Fruit fly (Drosophila melanogaster) whole organism, embryonic: ENCODE results near the gene CG43051.
A peak's percentile ranks its signal among the peaks of the same experiment; 100 is the strongest.

Source experiments
- Awh ChIP-seq: fragments of 200-800 bp; sonication (Bioruptor generic); IDR thresholded peaks from 2 replicates; pipeline ENCODE4, ENCODE4 v1.3.6; 2022; ENCODE audit warnings: missing biosample characterization, missing genetic modification characterization
- Bdp1 ChIP-seq: fragments of 200-800 bp; sonication (Bioruptor generic); optimal IDR thresholded peaks from 3 replicates; lab custom pipeline; 2016; ENCODE audit warnings: missing biosample characterization, missing genetic modification characterization
- Blimp-1 ChIP-seq: fragments of 200-800 bp; sonication (Bioruptor generic); optimal IDR thresholded peaks from 3 replicates; lab custom pipeline; 2018; ENCODE audit warnings: missing biosample characterization, missing genetic modification characterization, mild to moderate bottlenecking, moderate library complexity, missing genetic modification reagents
- C15 ChIP-seq: fragments of 200-800 bp; sonication (Bioruptor generic); IDR thresholded peaks from 3 replicates; pipeline ENCODE4 v1.3.6; 2022; ENCODE audit warnings: missing biosample characterization, missing genetic modification characterization
- CG12071 ChIP-seq: fragments of 200-800 bp; sonication (Bioruptor generic); optimal IDR thresholded peaks from 3 replicates; lab custom pipeline; 2018; ENCODE audit warnings: missing biosample characterization, mild to moderate bottlenecking, missing genetic modification characterization
- CG14014 ChIP-seq: fragments of 200-800 bp; sonication (Bioruptor generic); IDR thresholded peaks from 2 replicates; pipeline ENCODE4 v1.3.6; 2022; ENCODE audit warnings: missing biosample characterization, missing genetic modification characterization
- CG14050 ChIP-seq: fragments of 200-800 bp; sonication (Bioruptor generic); IDR thresholded peaks from 3 replicates; pipeline ENCODE4 v1.3.6; 2022; ENCODE audit warnings: missing biosample characterization, missing genetic modification characterization
- CG14710 ChIP-seq: fragments of 200-800 bp; sonication (Bioruptor generic); optimal IDR thresholded peaks from 3 replicates; lab custom pipeline; 2019; ENCODE audit warnings: missing biosample characterization, mild to moderate bottlenecking, missing genetic modification characterization, moderate library complexity
- CG1647 ChIP-seq: fragments of 200-800 bp; sonication (Bioruptor generic); optimal IDR thresholded peaks from 3 replicates; lab custom pipeline; 2016; ENCODE audit warnings: missing biosample characterization, missing genetic modification characterization
- CG16779 ChIP-seq: fragments of 200-800 bp; sonication (Bioruptor generic); IDR thresholded peaks from 2 replicates; pipeline ENCODE4 v1.3.6; 2022; ENCODE audit warnings: missing biosample characterization, missing genetic modification characterization
- CG17361 ChIP-seq: fragments of 200-800 bp; sonication (Bioruptor generic); IDR thresholded peaks from 3 replicates; pipeline ENCODE4 v1.3.6; 2022; ENCODE audit warnings: missing biosample characterization, missing genetic modification characterization
- CG17612 ChIP-seq: fragments of 200-800 bp; sonication (Bioruptor generic); IDR thresholded peaks from 2 replicates; pipeline ENCODE4 v1.3.6; 2022; ENCODE audit warnings: missing biosample characterization, missing genetic modification characterization
- CG17802 ChIP-seq: fragments of 200-800 bp; sonication (Bioruptor generic); optimal IDR thresholded peaks from 2 replicates; lab custom pipeline; 2018; ENCODE audit warnings: missing biosample characterization, mild to moderate bottlenecking, missing genetic modification characterization, moderate library complexity
- CG2712 ChIP-seq: fragments of 200-800 bp; optimal IDR thresholded peaks from 3 replicates; lab custom pipeline; 2019; ENCODE audit warnings: missing biosample characterization, mild to moderate bottlenecking, missing genetic modification characterization, moderate library complexity
- CG30431 ChIP-seq: fragments of 200-800 bp; sonication (Bioruptor generic); optimal IDR thresholded peaks from 2 replicates; lab custom pipeline; 2017; ENCODE audit warnings: missing biosample characterization, missing genetic modification characterization
- CG31441 ChIP-seq: fragments of 200-800 bp; sonication (Bioruptor generic); IDR thresholded peaks from 2 replicates; pipeline ENCODE4 v1.3.6; 2022; ENCODE audit warnings: missing biosample characterization, missing genetic modification characterization
- CG34376 ChIP-seq: fragments of 200-800 bp; sonication (Bioruptor generic); optimal IDR thresholded peaks from 2 replicates; lab custom pipeline; 2018; ENCODE audit warnings: missing biosample characterization, mild to moderate bottlenecking, missing genetic modification characterization
- CG4707 ChIP-seq: fragments of 200-800 bp; sonication (Bioruptor generic); optimal IDR thresholded peaks from 2 replicates; lab custom pipeline; 2018; ENCODE audit warnings: missing biosample characterization, mild to moderate bottlenecking, missing genetic modification characterization, moderate library complexity
- CG9727 ChIP-seq: fragments of 200-800 bp; sonication (Bioruptor generic); optimal IDR thresholded peaks from 3 replicates; lab custom pipeline; 2017; ENCODE audit warnings: missing biosample characterization, mild to moderate bottlenecking, missing genetic modification characterization
- CoRest ChIP-seq: fragments of 200-800 bp; sonication (Bioruptor generic); optimal IDR thresholded peaks from 3 replicates; lab custom pipeline; 2018; ENCODE audit warnings: missing biosample characterization, mild to moderate bottlenecking, missing genetic modification characterization, moderate library complexity
- D ChIP-seq, 2 experiments: fragments of 200-800 bp in 1 of 2; fragments of >200 bp in 1 of 2; sonication (Bioruptor generic) in 1 of 2; optimal IDR thresholded peaks; 2 replicates in 1 of 2; 3 replicates in 1 of 2; lab custom pipeline; 2017; ENCODE audit warnings: mild to moderate bottlenecking in 1 of 2, missing biosample characterization in 1 of 2, missing genetic modification characterization in 1 of 2, missing genetic modification reagents in 1 of 2
- Dfd ChIP-seq, 2 experiments: fragments of >200 bp; optimal IDR thresholded peaks; 2 replicates each; lab custom pipeline; 2017; ENCODE audit warnings: missing biosample characterization in 2 of 2, missing genetic modification characterization in 2 of 2
- ERR ChIP-seq: fragments of 200-800 bp; sonication (Bioruptor generic); optimal IDR thresholded peaks from 2 replicates; lab custom pipeline; 2016; ENCODE audit warnings: missing biosample characterization, missing genetic modification characterization
- Eip74EF ChIP-seq, 2 experiments: fragments of 200-800 bp in 1 of 2; fragments of >200 bp in 1 of 2; sonication (Bioruptor generic) in 1 of 2; optimal IDR thresholded peaks; 2 replicates each; lab custom pipeline; 2017 to 2019; ENCODE audit warnings: missing biosample characterization in 2 of 2, missing genetic modification characterization in 2 of 2, mild to moderate bottlenecking in 1 of 2, moderate library complexity in 1 of 2
- Hand ChIP-seq: fragments of 200-800 bp; sonication (Bioruptor generic); optimal IDR thresholded peaks from 2 replicates; lab custom pipeline; 2017; ENCODE audit warnings: mild to moderate bottlenecking, missing biosample characterization, missing genetic modification reagents, missing genetic modification characterization
- Hr51 ChIP-seq, 2 experiments: fragments of 200-800 bp; sonication (Bioruptor generic); optimal IDR thresholded peaks; 2 replicates in 1 of 2; 3 replicates in 1 of 2; lab custom pipeline; 2016 to 2018; ENCODE audit warnings: missing biosample characterization in 2 of 2, missing genetic modification characterization in 2 of 2, mild to moderate bottlenecking in 1 of 2, moderate library complexity in 1 of 2
- Hr78 ChIP-seq, 2 experiments: fragments of 200-800 bp in 1 of 2; fragments of >200 bp in 1 of 2; sonication (Bioruptor generic) in 1 of 2; optimal IDR thresholded peaks; 2 replicates each; lab custom pipeline; 2017 to 2019; ENCODE audit warnings: missing biosample characterization in 2 of 2, missing genetic modification characterization in 2 of 2, mild to moderate bottlenecking in 1 of 2, moderate library complexity in 1 of 2
- Mad ChIP-seq: fragments of 200-800 bp; sonication (Bioruptor generic); optimal IDR thresholded peaks from 2 replicates; lab custom pipeline; 2016; ENCODE audit warnings: missing biosample characterization, missing genetic modification characterization
- Mrtf ChIP-seq: fragments of 200-800 bp; sonication (Bioruptor generic); IDR thresholded peaks from 3 replicates; pipeline ENCODE4 v1.3.6; 2022; ENCODE audit warnings: missing biosample characterization, missing genetic modification characterization
- Six4 ChIP-seq: fragments of 200-800 bp; sonication (Bioruptor generic); optimal IDR thresholded peaks from 2 replicates; lab custom pipeline; 2016; ENCODE audit warnings: missing biosample characterization, missing genetic modification characterization
- Ssrp ChIP-seq: fragments of 200-800 bp; sonication (Bioruptor generic); optimal IDR thresholded peaks from 2 replicates; lab custom pipeline; 2018; ENCODE audit warnings: missing biosample characterization, mild to moderate bottlenecking, missing genetic modification characterization, moderate library complexity
- Xrp1 ChIP-seq: fragments of 200-800 bp; sonication (Bioruptor generic); IDR thresholded peaks from 2 replicates; pipeline ENCODE4 v1.3.6; 2022; ENCODE audit warnings: missing biosample characterization, missing genetic modification characterization
- bowl ChIP-seq: fragments of 200-800 bp; sonication (Bioruptor generic); IDR thresholded peaks from 2 replicates; pipeline ENCODE4 v1.3.6; 2022; ENCODE audit warnings: missing biosample characterization, missing genetic modification characterization
- chinmo ChIP-seq: fragments of 200-800 bp; sonication (Bioruptor generic); IDR thresholded peaks from 4 replicates; pipeline ENCODE4 v1.3.6; 2022; ENCODE audit warnings: missing biosample characterization, missing genetic modification characterization; ENCODE audit not compliant: partially characterized antibody
- chn ChIP-seq: fragments of 200-800 bp; sonication (Bioruptor generic); optimal IDR thresholded peaks from 2 replicates; lab custom pipeline; 2016; ENCODE audit warnings: missing biosample characterization, missing genetic modification characterization
- croc ChIP-seq: fragments of 200-800 bp; sonication (Bioruptor generic); conservative IDR thresholded peaks from 3 replicates; pipeline ENCODE4 v1.3.6; 2022; ENCODE audit warnings: missing biosample characterization, missing genetic modification characterization
- emc ChIP-seq: fragments of 200-800 bp; sonication (Bioruptor generic); optimal IDR thresholded peaks from 2 replicates; lab custom pipeline; 2016; ENCODE audit warnings: missing biosample characterization, missing genetic modification characterization
- ems ChIP-seq: fragments of 200-800 bp; sonication (Bioruptor generic); optimal IDR thresholded peaks from 3 replicates; lab custom pipeline; 2016; ENCODE audit warnings: missing biosample characterization, missing genetic modification characterization
- gem ChIP-seq: fragments of 200-800 bp; sonication (Bioruptor generic); optimal IDR thresholded peaks from 2 replicates; lab custom pipeline; 2019; ENCODE audit warnings: missing biosample characterization, mild to moderate bottlenecking, missing genetic modification characterization, moderate library complexity
- insv ChIP-seq, 2 experiments: fragments of 200-800 bp; sonication (Bioruptor generic); optimal IDR thresholded peaks; 3 replicates each; lab custom pipeline; 2016 to 2018; ENCODE audit warnings: missing biosample characterization in 2 of 2, missing genetic modification characterization in 2 of 2
- nerfin-1 ChIP-seq: fragments of 200-800 bp; sonication (Bioruptor generic); optimal IDR thresholded peaks from 3 replicates; lab custom pipeline; 2019; ENCODE audit warnings: missing biosample characterization, mild to moderate bottlenecking, missing genetic modification characterization, moderate library complexity
- pho ChIP-seq: fragments of 200-800 bp; sonication (Bioruptor generic); optimal IDR thresholded peaks from 2 replicates; lab custom pipeline; 2016; ENCODE audit warnings: missing biosample characterization, missing genetic modification characterization
- pros ChIP-seq: fragments of 200-800 bp; sonication (Bioruptor generic); optimal IDR thresholded peaks from 3 replicates; lab custom pipeline; 2019; ENCODE audit warnings: missing biosample characterization, mild to moderate bottlenecking, missing genetic modification characterization, moderate library complexity
- repo ChIP-seq: fragments of 200-800 bp; sonication (Bioruptor generic); optimal IDR thresholded peaks from 2 replicates; lab custom pipeline; 2016; ENCODE audit warnings: missing biosample characterization, missing genetic modification characterization
- sim ChIP-seq: fragments of 200-800 bp; sonication (Bioruptor generic); IDR thresholded peaks from 2 replicates; pipeline ENCODE4 v1.3.6; 2022; ENCODE audit warnings: missing biosample characterization, missing genetic modification characterization
- sug ChIP-seq: fragments of 200-800 bp; optimal IDR thresholded peaks from 2 replicates; lab custom pipeline; 2019; ENCODE audit warnings: missing biosample characterization, mild to moderate bottlenecking, missing genetic modification characterization, moderate library complexity
- tx ChIP-seq: fragments of 200-800 bp; sonication (Bioruptor generic); optimal IDR thresholded peaks from 2 replicates; lab custom pipeline; 2016; ENCODE audit warnings: missing biosample characterization, missing genetic modification characterization
- vvl ChIP-seq: fragments of 200-800 bp; sonication (Bioruptor generic); IDR thresholded peaks from 2 replicates; pipeline ENCODE4 v1.3.6; 2022; ENCODE audit warnings: missing biosample characterization, missing genetic modification characterization
- zf30C ChIP-seq: fragments of 200-800 bp; sonication (Bioruptor generic); optimal IDR thresholded peaks from 3 replicates; lab custom pipeline; 2018; ENCODE audit warnings: missing biosample characterization, mild to moderate bottlenecking, missing genetic modification characterization

The CG43051 gene

dm6 chr2L:12485897-12486615 is 21.7 kb upstream of the CG43051 start (continued):
- TF ChIP-seq D (optimal IDR thresholded peaks at IDR 0.05; lab: Kevin White, UChicago) (no peak), D (GFP tag; optimal IDR thresholded peaks at IDR 0.05; lab: Kevin White, UChicago) (no peak), nerfin-1 (tag; lab: Kevin White, UChicago) (no peak), Awh (no peak), CG31441 (GFP tag; lab: Robert Waterston, UW) (no peak), chn (GFP tag; lab: Kevin White, UChicago) (no peak), bowl (GFP tag; lab: Robert Waterston, UW) (no peak), CG17361 (peak; percentile 30; the same call in 1 of the 3 replicates), CG16779 (no peak), CoRest (tag; lab: Kevin White, UChicago) (no peak), emc (GFP tag; lab: Kevin White, UChicago) (no peak), CG14710 (tag; lab: Kevin White, UChicago) (no peak), pho (GFP tag; lab: Kevin White, UChicago) (no peak), ERR (no peak), CG17802 (no peak), CG14050 (no peak), Mad (GFP tag; lab: Kevin White, UChicago) (no peak), CG1647 (GFP tag; lab: Kevin White, UChicago) (no peak), CG17612 (no peak), CG2712 (tag; lab: Kevin White, UChicago) (peak; percentile 48), Ssrp (no peak), Six4 (GFP tag; lab: Kevin White, UChicago) (no peak), zf30C (GFP tag; lab: Kevin White, UChicago) (no peak), CG30431 (GFP tag; lab: Kevin White, UChicago) (no peak), Hand (GFP tag; lab: Kevin White, UChicago) (no peak), chinmo (GFP tag; lab: Robert Waterston, UW) (no peak), Hr51 (GFP tag; optimal IDR thresholded peaks at IDR 0.05; lab: Kevin White, UChicago) (peak in 1 of 2 experiments; percentile 43), vvl (GFP tag; lab: Robert Waterston, UW) (no peak), C15 (GFP tag; lab: Robert Waterston, UW) (no peak), CG34376 (GFP tag; lab: Kevin White, UChicago) (no peak), croc (GFP tag; lab: Robert Waterston, UW) (no peak), pros (GFP tag; lab: Kevin White, UChicago) (peak; percentile 55), CG4707 (GFP tag; lab: Kevin White, UChicago) (no peak), Xrp1 (GFP tag; lab: Robert Waterston, UW) (no peak), CG12071 (GFP tag; lab: Kevin White, UChicago) (no peak), CG9727 (GFP tag; lab: Kevin White, UChicago) (no peak), sug (tag; lab: Kevin White, UChicago) (no peak), ems (GFP tag; lab: Kevin White, UChicago) (no peak), CG14014 (GFP tag; lab: Robert Waterston, UW) (no peak), Dfd (GFP tag; optimal IDR thresholded peaks at IDR 0.05; lab: Kevin White, UChicago) (no peak), Mrtf (no peak), repo (GFP tag; lab: Kevin White, UChicago) (no peak), Eip74EF (GFP tag; optimal IDR thresholded peaks at IDR 0.05; lab: Kevin White, UChicago) (peak in 1 of 2 experiments; percentile 18), tx (no peak), gem (tag; lab: Kevin White, UChicago) (peak; percentile 39), Bdp1 (GFP tag; lab: Kevin White, UChicago) (no peak), insv (GFP tag; optimal IDR thresholded peaks at IDR 0.05; lab: Kevin White, UChicago) (no peak), sim (GFP tag; lab: Robert Waterston, UW) (no peak), Hr78 (GFP tag; optimal IDR thresholded peaks at IDR 0.05; lab: Kevin White, UChicago) (peak in 1 of 2 experiments; percentile 92), Blimp-1 (GFP tag; lab: Kevin White, UChicago) (peak; percentile 86)
